Worm (Caenorhabditis elegans) whole organism, L4 larva: Measurements from ENCODE around the gene C25D7.10.

Experiments
- R02D3.7 ChIP-seq: fragments of 150-350 bp; sonication (generic microtip); optimal IDR thresholded peaks from 3 replicates; lab custom pipeline; 2014; ENCODE audit warnings: missing biosample characterization, missing genetic modification characterization
- ZK546.5 ChIP-seq, 2 experiments: sonication (generic microtip); optimal IDR thresholded peaks; 2 replicates each; lab custom pipeline; 2017; ENCODE audit warnings: missing biosample characterization in 2 of 2, missing genetic modification characterization in 2 of 2
- ceh-28 ChIP-seq: fragments of 150-350 bp; optimal IDR thresholded peaks from 2 replicates; lab custom pipeline; 2014; ENCODE audit warnings: missing biosample characterization, missing genetic modification reagents, missing genetic modification characterization
- cey-2 ChIP-seq: sonication (generic microtip); optimal IDR thresholded peaks from 3 replicates; lab custom pipeline; 2017; ENCODE audit warnings: missing genetic modification characterization, mild to moderate bottlenecking, missing compliant biosample characterization, antibody characterized with exemption, borderline replicate concordance; ENCODE audit not compliant: insufficient read depth
- dmd-6 ChIP-seq: fragments of 200-800 bp; sonication (Bioruptor generic); IDR thresholded peaks from 2 replicates; pipeline ENCODE4 v1.3.6; 2022; ENCODE audit warnings: missing genetic modification reagents, missing genetic modification characterization, missing compliant biosample characterization
- dpl-1 ChIP-seq: fragments of 150-350 bp; optimal IDR thresholded peaks from 2 replicates; lab custom pipeline; 2014; ENCODE audit warnings: missing biosample characterization, missing genetic modification reagents, missing genetic modification characterization
- egl-27 ChIP-seq: sonication (generic microtip); optimal IDR thresholded peaks from 3 replicates; lab custom pipeline; 2017; ENCODE audit warnings: missing biosample characterization, missing genetic modification reagents, missing genetic modification characterization
- lin-38 ChIP-seq: fragments of 200-800 bp; sonication (Bioruptor generic); IDR thresholded peaks from 2 replicates; pipeline ENCODE4 v1.3.6; 2022; ENCODE audit warnings: missing genetic modification reagents, missing genetic modification characterization, missing compliant biosample characterization
- mep-1 ChIP-seq: fragments of 150-350 bp; sonication (generic microtip); optimal IDR thresholded peaks from 3 replicates; lab custom pipeline; 2014; ENCODE audit warnings: missing biosample characterization, missing genetic modification characterization
- nhr-10 ChIP-seq: fragments of 150-350 bp; optimal IDR thresholded peaks from 2 replicates; lab custom pipeline; 2014; ENCODE audit warnings: missing biosample characterization, missing genetic modification characterization
- nhr-11 ChIP-seq: fragments of 150-350 bp; optimal IDR thresholded peaks from 2 replicates; lab custom pipeline; 2014; ENCODE audit warnings: missing biosample characterization, missing genetic modification characterization
- set-16 ChIP-seq: fragments of 200-800 bp; sonication (Bioruptor generic); IDR thresholded peaks from 2 replicates; pipeline ENCODE4 v1.3.6; 2022; ENCODE audit warnings: missing genetic modification reagents, missing genetic modification characterization, missing compliant biosample characterization
- unc-39 ChIP-seq: sonication (generic microtip); optimal IDR thresholded peaks from 2 replicates; lab custom pipeline; 2017; ENCODE audit warnings: missing biosample characterization, missing genetic modification characterization

DNA sequence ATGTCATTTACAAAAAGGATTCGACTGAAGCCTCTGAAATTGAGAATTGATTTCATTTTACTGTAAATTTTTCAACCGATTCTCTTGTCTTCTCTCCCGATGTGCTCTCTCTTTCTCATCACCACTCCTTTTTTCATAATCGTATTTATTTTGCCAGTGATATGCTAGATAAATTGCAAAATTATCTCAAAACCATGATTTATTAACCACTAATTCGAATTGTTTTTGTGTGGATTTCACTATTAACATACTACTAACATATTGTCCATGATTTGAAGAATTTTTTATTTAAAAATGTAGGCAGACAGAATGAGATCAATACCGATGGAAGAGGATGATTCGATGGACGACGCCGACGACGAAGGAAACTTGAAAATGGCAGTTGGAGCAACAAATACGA lies at the start of gene C25D7.10:
- TF ChIP-seq nhr-10 (tag; lab: Kevin White, UChicago) (no peak), ZK546.5 (tag; optimal IDR thresholded peaks at IDR 0.05; lab: Kevin White, UChicago) (no peak), nhr-11 (tag; lab: Kevin White, UChicago) (no peak), R02D3.7 (no peak), ceh-28 (no peak), unc-39 (tag; lab: Kevin White, UChicago) (no peak), set-16 (GFP tag; lab: Robert Waterston, UW) (no peak), dmd-6 (GFP tag; lab: Robert Waterston, UW) (no peak), mep-1 (tag; lab: Kevin White, UChicago) (no peak), cey-2 (no peak), egl-27 (tag; lab: Kevin White, UChicago) (no peak), dpl-1 (GFP tag; lab: Kevin White, UChicago) (no peak), lin-38 (peak; percentile 27; the same call in 1 of the 2 replicates)
